Worm (Caenorhabditis elegans): ENCODE data around the gene dmd-5.
A peak's percentile ranks its signal among the peaks of the same experiment; 100 is the strongest.

dmd-5 gene

DNA sequence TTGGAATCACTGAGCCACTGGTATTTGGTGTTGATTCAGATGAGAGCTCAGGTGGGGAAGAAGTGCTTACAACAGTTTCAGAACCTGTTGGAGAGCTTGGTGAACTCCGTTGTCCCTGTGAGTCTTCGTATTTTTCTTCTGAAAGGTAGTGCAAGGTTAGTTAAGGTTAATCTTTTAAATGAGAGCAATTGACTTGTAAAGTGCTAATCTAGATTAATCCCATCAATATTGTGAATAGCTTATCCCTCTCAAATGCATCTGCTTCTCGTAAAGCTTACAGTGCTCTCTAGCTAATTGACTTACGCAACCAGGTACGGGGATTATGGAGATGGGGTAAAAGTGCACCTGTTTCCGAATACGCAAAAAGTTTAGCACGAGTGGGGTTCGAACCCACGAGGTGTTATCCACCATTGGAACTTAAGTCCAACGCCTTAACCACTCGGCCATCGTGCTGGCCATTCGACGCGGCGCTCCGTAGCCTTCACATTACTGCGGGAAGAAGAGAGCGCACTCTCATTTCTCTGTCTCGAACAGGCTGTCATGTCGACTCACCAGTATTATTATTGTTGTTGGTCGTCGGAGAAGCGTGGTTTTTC is 1.4 kb downstream of the dmd-5 start (continued):
- TF ChIP-seq hlh-30 (tag; optimal IDR thresholded peaks at IDR 0.05; ENCODE audit: insufficient read depth) (peak; percentile 39), pax-1 (tag; optimal IDR thresholded peaks at IDR 0.05) (no peak), ceh-14 (tag; optimal IDR thresholded peaks at IDR 0.05) (peak; percentile 26), ceh-9 (tag; optimal IDR thresholded peaks at IDR 0.05) (no peak), T23F11.4 (GFP tag; optimal IDR thresholded peaks at IDR 0.05) (peak; percentile 51), ets-4 (tag; optimal IDR thresholded peaks at IDR 0.05) (no peak), unc-3 (GFP tag; conservative IDR thresholded peaks at IDR 0.05) (peak; percentile 21; the same call in 1 of the 2 replicates), unc-3 (tag; optimal IDR thresholded peaks at IDR 0.05) (no peak), che-1 (tag; optimal IDR thresholded peaks at IDR 0.05) (peak; percentile 70), madf-2 (tag; optimal IDR thresholded peaks at IDR 0.05) (peak; percentile 47), hlh-6 (tag; optimal IDR thresholded peaks at IDR 0.05) (peak; percentile 48), gmeb-2 (tag; optimal IDR thresholded peaks at IDR 0.05) (no peak), pha-4 (tag; optimal IDR thresholded peaks at IDR 0.05) (no peak), eyg-1 (tag; optimal IDR thresholded peaks at IDR 0.05) (peak; percentile 43), unc-55 (GFP tag; optimal IDR thresholded peaks at IDR 0.05) (no peak), ceh-22 (tag; optimal IDR thresholded peaks at IDR 0.05) (no peak), ceh-2 (tag; optimal IDR thresholded peaks at IDR 0.05) (peak; percentile 46), syd-9 (tag; optimal IDR thresholded peaks at IDR 0.05) (peak; percentile 35), rnt-1 (tag; optimal IDR thresholded peaks at IDR 0.05) (no peak), Y22D7AL.16 (tag; optimal IDR thresholded peaks at IDR 0.05) (peak; percentile 18), C38D4.7 (GFP tag; optimal IDR thresholded peaks at IDR 0.05) (peak; percentile 60), nhr-232 (tag; optimal IDR thresholded peaks at IDR 0.05) (peak; percentile 44), ceh-45 (GFP tag; IDR thresholded peaks at IDR 0.05) (0 out of 2 replicates have a peak, but pooled peaks have one; percentile 20), sdc-2 (tag; optimal IDR thresholded peaks at IDR 0.05) (peak; percentile 48), dve-1 (tag; optimal IDR thresholded peaks at IDR 0.05) (peak; percentile 66), lim-6 (tag; optimal IDR thresholded peaks at IDR 0.05) (no peak), F13H6.1 (tag; optimal IDR thresholded peaks at IDR 0.05) (no peak), pha-2 (tag; optimal IDR thresholded peaks at IDR 0.05) (no peak), fkh-6 (tag; optimal IDR thresholded peaks at IDR 0.05) (peak; percentile 59), sox-4 (tag; optimal IDR thresholded peaks at IDR 0.05) (peak; percentile 56), mec-3 (tag; optimal IDR thresholded peaks at IDR 0.05; ENCODE audit: borderline replicate concordance) (no peak), npax-4 (tag; optimal IDR thresholded peaks at IDR 0.05) (no peak), zip-5 (tag; optimal IDR thresholded peaks at IDR 0.05) (peak; percentile 30), ceh-48 (tag; optimal IDR thresholded peaks at IDR 0.05) (peak; percentile 33), ceh-6 (GFP tag; optimal IDR thresholded peaks at IDR 0.05) (peak; percentile 68), nhr-11 (tag; optimal IDR thresholded peaks at IDR 0.05) (no peak), ceh-31 (tag; optimal IDR thresholded peaks at IDR 0.05) (peak; percentile 52), nfya-1 (tag; optimal IDR thresholded peaks at IDR 0.05) (peak; percentile 23)

- TF ChIP-seq nhr-11 (tag; optimal IDR thresholded peaks at IDR 0.05) = no peak
Measured at ce11 chrII:5768274-5768820, 5.7 kb downstream of the dmd-5 start.

DNA sequence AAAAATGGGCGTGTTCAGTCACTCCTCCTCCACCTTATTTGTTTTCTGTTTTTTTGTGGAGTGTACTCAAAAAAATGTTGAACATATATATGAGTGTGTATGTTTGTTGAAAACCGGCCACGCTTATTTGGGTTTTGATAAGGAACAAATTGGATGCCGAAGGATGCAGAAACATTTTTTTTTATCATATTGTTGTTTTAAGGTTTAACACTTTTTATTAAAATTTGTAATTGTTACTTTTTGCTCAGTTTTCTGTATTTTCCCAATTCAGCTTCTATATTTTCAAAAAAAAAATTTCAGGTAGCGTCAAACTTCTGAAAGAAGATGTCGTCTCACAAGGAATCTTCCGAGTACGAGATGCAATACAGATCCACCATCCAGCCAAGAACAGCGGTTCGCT is 8.7 kb downstream of the dmd-5 start, which contains the start of gene ifb-1:
Gene ifb-1 (plus strand): TSS at position 301 of the 400 bp plus-strand sequence.
- TF ChIP-seq nfya-1 (tag; optimal IDR thresholded peaks at IDR 0.05) (no peak), pha-4 (tag; optimal IDR thresholded peaks at IDR 0.05) (no peak), npax-4 (tag; optimal IDR thresholded peaks at IDR 0.05) (no peak), hlh-8 (tag; optimal IDR thresholded peaks at IDR 0.05) (no peak), ceh-6 (GFP tag; optimal IDR thresholded peaks at IDR 0.05) (no peak), Y22D7AL.16 (tag; optimal IDR thresholded peaks at IDR 0.05) (no peak), gmeb-2 (tag; optimal IDR thresholded peaks at IDR 0.05) (no peak), ahr-1 (tag; optimal IDR thresholded peaks at IDR 0.05) (no peak), rnt-1 (tag; optimal IDR thresholded peaks at IDR 0.05) (no peak), hlh-15 (tag; optimal IDR thresholded peaks at IDR 0.05) (no peak), eyg-1 (tag; optimal IDR thresholded peaks at IDR 0.05) (no peak), zip-5 (tag; optimal IDR thresholded peaks at IDR 0.05) (no peak), fax-1 (tag; optimal IDR thresholded peaks at IDR 0.05) (no peak), nhr-232 (tag; optimal IDR thresholded peaks at IDR 0.05) (no peak), pat-9 (tag; optimal IDR thresholded peaks at IDR 0.05) (no peak), elt-4 (tag; optimal IDR thresholded peaks at IDR 0.05) (no peak), unc-42 (tag; optimal IDR thresholded peaks at IDR 0.05) (no peak), ceh-14 (tag; optimal IDR thresholded peaks at IDR 0.05) (no peak)

All from whole organism, late embryonic.